Worm (Caenorhabditis elegans): ENCODE results near the gene hsp-75.

DNA sequence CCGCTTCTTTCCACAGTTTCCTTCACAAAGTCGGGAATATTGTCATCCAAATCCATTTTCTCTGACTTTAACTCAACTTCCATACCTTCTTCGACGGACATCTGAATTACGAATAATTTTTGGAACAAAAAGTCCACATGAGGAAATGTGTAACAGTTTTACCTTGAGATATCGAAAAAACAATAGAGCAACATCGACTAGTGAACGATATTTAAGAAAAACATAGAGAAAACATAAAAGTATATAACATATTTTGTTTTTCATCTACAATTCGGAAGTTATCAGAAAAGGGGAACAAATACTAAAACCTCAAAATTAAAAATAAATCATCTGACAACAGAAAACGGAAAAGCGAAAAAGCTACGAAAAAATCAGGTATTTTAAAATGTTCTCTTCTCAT lies 6.3 kb upstream of the hsp-75 start, which contains the start of gene adr-2:
- TF ChIP-seq tab-1 (GFP tag; IDR thresholded peaks at IDR 0.05): no peak
- no peak for TF ChIP-seq ztf-29 (GFP tag; IDR thresholded peaks at IDR 0.05)
- no peak for TF ChIP-seq T22C8.4 (GFP tag; IDR thresholded peaks at IDR 0.05)
- no peak for TF ChIP-seq cog-1 (tag; optimal IDR thresholded peaks at IDR 0.05)
- no peak for TF ChIP-seq flt-1 (GFP tag; IDR thresholded peaks at IDR 0.05)
- TF ChIP-seq klf-2 (GFP tag; conservative IDR thresholded peaks at IDR 0.05): no peak
- TF ChIP-seq ztf-23 (GFP tag; IDR thresholded peaks at IDR 0.05): no peak
- TF ChIP-seq med-1 (GFP tag; optimal IDR thresholded peaks at IDR 0.05; ENCODE audit: insufficient read depth): no peak
- no peak for TF ChIP-seq ref-1 (GFP tag; conservative IDR thresholded peaks at IDR 0.05)
